Worm (Caenorhabditis elegans) whole organism, young adult: Measurements from ENCODE around the gene C05D11.13.

Source experiments
- C17E4.6 ChIP-seq: fragments of 200-800 bp; sonication (Bioruptor generic); IDR thresholded peaks from 2 replicates; pipeline ENCODE4 v1.3.6; 2022; ENCODE audit warnings: missing genetic modification reagents, missing genetic modification characterization, missing compliant biosample characterization
- F49E8.2 ChIP-seq: sonication (generic microtip); optimal IDR thresholded peaks from 3 replicates; lab custom pipeline; 2017; ENCODE audit warnings: missing genetic modification characterization, mild to moderate bottlenecking, missing compliant biosample characterization, antibody characterized with exemption, moderate library complexity; ENCODE audit not compliant: insufficient read depth
- F52B5.7 ChIP-seq: sonication (generic microtip); optimal IDR thresholded peaks from 2 replicates; lab custom pipeline; 2016; ENCODE audit warnings: mild to moderate bottlenecking, missing genetic modification characterization, missing compliant biosample characterization
- F55B11.4 ChIP-seq: sonication (generic microtip); optimal IDR thresholded peaks from 2 replicates; lab custom pipeline; 2016; ENCODE audit warnings: missing compliant biosample characterization, missing genetic modification characterization, borderline replicate concordance; ENCODE audit not compliant: insufficient read depth
- K11D2.4 ChIP-seq: fragments of 200-800 bp; sonication (Bioruptor generic); IDR thresholded peaks from 2 replicates; pipeline ENCODE4 v1.3.6; 2022; ENCODE audit warnings: missing genetic modification reagents, missing genetic modification characterization, missing compliant biosample characterization
- Y56A3A.18 ChIP-seq: fragments of 200-800 bp; sonication (Bioruptor generic); IDR thresholded peaks from 2 replicates; pipeline ENCODE4 v1.3.6; 2022; ENCODE audit warnings: missing genetic modification reagents, missing genetic modification characterization, missing compliant biosample characterization
- Y67H2A.10 ChIP-seq: fragments of 200-800 bp; sonication (Bioruptor generic); conservative IDR thresholded peaks from 2 replicates; pipeline ENCODE4 v1.3.6; 2022; ENCODE audit warnings: missing genetic modification reagents, missing genetic modification characterization, missing compliant biosample characterization
- ama-1 ChIP-seq, 3 experiments: fragments of 150-350 bp in 1 of 3; sonication (generic microtip) in 2 of 3; optimal IDR thresholded peaks; 2 replicates each; lab custom pipeline; 2014 to 2018; ENCODE audit warnings: missing biosample characterization in 2 of 3, missing genetic modification characterization in 2 of 3, missing genetic modification reagents in 2 of 3
- attf-3 ChIP-seq: fragments of 200-800 bp; sonication (Bioruptor generic); conservative IDR thresholded peaks from 2 replicates; pipeline ENCODE4 v1.3.6; 2022; ENCODE audit warnings: missing genetic modification reagents, missing genetic modification characterization, missing compliant biosample characterization
- attf-6 ChIP-seq: fragments of 200-800 bp; sonication (Bioruptor generic); IDR thresholded peaks from 2 replicates; pipeline ENCODE4 v1.3.6; 2022; ENCODE audit warnings: missing genetic modification reagents, missing genetic modification characterization, missing compliant biosample characterization
- bed-2 ChIP-seq: fragments of 200-800 bp; sonication (Bioruptor generic); IDR thresholded peaks from 2 replicates; pipeline ENCODE4 v1.3.6; 2022; ENCODE audit warnings: missing genetic modification reagents, missing genetic modification characterization, missing compliant biosample characterization
- ceh-40 ChIP-seq: fragments of 200-800 bp; sonication (Bioruptor generic); IDR thresholded peaks from 2 replicates; pipeline ENCODE4 v1.3.6; 2022; ENCODE audit warnings: missing genetic modification characterization, missing compliant biosample characterization
- ceh-91 ChIP-seq: fragments of 200-800 bp; sonication (Bioruptor generic); IDR thresholded peaks from 2 replicates; pipeline ENCODE4 v1.3.6; 2022; ENCODE audit warnings: missing genetic modification reagents, missing genetic modification characterization, missing compliant biosample characterization
- die-1 ChIP-seq: sonication (generic microtip); optimal IDR thresholded peaks from 2 replicates; lab custom pipeline; 2016; ENCODE audit warnings: missing genotype, mild to moderate bottlenecking, missing genetic modification characterization, missing compliant biosample characterization
- dpl-1 ChIP-seq: fragments of 150-350 bp; optimal IDR thresholded peaks from 2 replicates; lab custom pipeline; 2014; ENCODE audit warnings: missing biosample characterization, missing genetic modification reagents, missing genetic modification characterization
- ets-4 ChIP-seq: fragments of 200-800 bp; sonication (Bioruptor generic); optimal IDR thresholded peaks from 2 replicates; lab custom pipeline; 2018; ENCODE audit warnings: mild to moderate bottlenecking, missing genetic modification characterization, missing compliant biosample characterization
- hlh-12 ChIP-seq: sonication (generic microtip); optimal IDR thresholded peaks from 2 replicates; lab custom pipeline; 2016; ENCODE audit warnings: missing genetic modification characterization, missing compliant biosample characterization
- hlh-26 ChIP-seq: fragments of 200-800 bp; sonication (Bioruptor generic); conservative IDR thresholded peaks from 2 replicates; pipeline ENCODE4 v1.3.6; 2022; ENCODE audit warnings: missing genetic modification reagents, missing genetic modification characterization, missing compliant biosample characterization
- hmg-1.2 ChIP-seq: fragments of 200-800 bp; sonication (Bioruptor generic); IDR thresholded peaks from 2 replicates; pipeline ENCODE4 v1.3.6; 2022; ENCODE audit warnings: missing genetic modification reagents, missing genetic modification characterization, missing compliant biosample characterization
- lag-1 ChIP-seq: fragments of 200-800 bp; sonication (Bioruptor generic); IDR thresholded peaks from 2 replicates; pipeline ENCODE4 v1.3.6; 2022; ENCODE audit warnings: missing genetic modification reagents, missing genetic modification characterization, missing compliant biosample characterization
- lin-35 ChIP-seq, 3 experiments: fragments of 150-350 bp in 2 of 3; sonication (generic microtip) in 1 of 3; optimal IDR thresholded peaks; 2 replicates each; lab custom pipeline; 2014 to 2018; ENCODE audit warnings: missing biosample characterization in 3 of 3, missing genetic modification characterization in 3 of 3, missing genetic modification reagents in 3 of 3
- lir-1 ChIP-seq: fragments of 200-800 bp; sonication (Bioruptor generic); conservative IDR thresholded peaks from 2 replicates; pipeline ENCODE4 v1.3.6; 2022; ENCODE audit warnings: missing genetic modification reagents, missing genetic modification characterization, missing compliant biosample characterization
- lsy-27 ChIP-seq: sonication (generic microtip); optimal IDR thresholded peaks from 2 replicates; lab custom pipeline; 2017; ENCODE audit warnings: missing genetic modification characterization, mild to moderate bottlenecking, missing compliant biosample characterization, antibody characterized with exemption, missing genotype, borderline replicate concordance; ENCODE audit not compliant: insufficient read depth
- madf-6 ChIP-seq: fragments of 200-800 bp; sonication (Bioruptor generic); IDR thresholded peaks from 2 replicates; pipeline ENCODE4 v1.3.6; 2022; ENCODE audit warnings: missing genetic modification reagents, missing genetic modification characterization, missing compliant biosample characterization
- mxl-1 ChIP-seq: sonication (generic microtip); optimal IDR thresholded peaks from 2 replicates; lab custom pipeline; 2016; ENCODE audit warnings: missing genetic modification characterization, missing compliant biosample characterization
- nfya-1 ChIP-seq: sonication (generic microtip); optimal IDR thresholded peaks from 2 replicates; lab custom pipeline; 2017; ENCODE audit warnings: antibody characterized with exemption, missing compliant biosample characterization, missing genetic modification characterization, borderline replicate concordance; ENCODE audit not compliant: insufficient read depth
- nfya-2 ChIP-seq: fragments of 200-800 bp; sonication (Bioruptor generic); IDR thresholded peaks from 2 replicates; pipeline ENCODE4 v1.3.6; 2022; ENCODE audit warnings: missing genetic modification reagents, missing genetic modification characterization, missing compliant biosample characterization
- nhr-179 ChIP-seq: sonication (generic microtip); optimal IDR thresholded peaks from 2 replicates; lab custom pipeline; 2016; ENCODE audit warnings: mild to moderate bottlenecking, missing genetic modification characterization, missing compliant biosample characterization
- nhr-27 ChIP-seq: fragments of 200-800 bp; sonication (Bioruptor generic); optimal IDR thresholded peaks from 2 replicates; lab custom pipeline; 2018; ENCODE audit warnings: mild to moderate bottlenecking, missing genetic modification characterization, moderate library complexity, missing compliant biosample characterization
- nhr-80 ChIP-seq: sonication (generic microtip); optimal IDR thresholded peaks from 2 replicates; lab custom pipeline; 2016; ENCODE audit warnings: missing genetic modification characterization, missing compliant biosample characterization
- rec-8 ChIP-seq, 2 experiments: sonication (generic microtip); optimal IDR thresholded peaks; 2 replicates each; lab custom pipeline; 2016; ENCODE audit warnings: mild to moderate bottlenecking in 2 of 2, missing genetic modification characterization in 2 of 2, missing genetic modification reagents in 2 of 2, missing genotype in 2 of 2, missing biosample characterization in 1 of 2, missing compliant biosample characterization in 1 of 2, moderate library complexity in 1 of 2
- snpc-4 ChIP-seq, 5 experiments: fragments of 150-350 bp in 1 of 5; sonication (generic microtip) in 4 of 5; optimal IDR thresholded peaks; 2 replicates each; lab custom pipeline; 2014 to 2018; ENCODE audit warnings: missing genetic modification characterization in 5 of 5, missing biosample characterization in 3 of 5, antibody characterized with exemption in 2 of 5, mild to moderate bottlenecking in 2 of 5, missing compliant biosample characterization in 2 of 5, missing genotype in 2 of 5, moderate library complexity in 2 of 5, missing genetic modification reagents in 1 of 5
- sptf-2 ChIP-seq: fragments of 200-800 bp; sonication (Bioruptor generic); optimal IDR thresholded peaks from 2 replicates; lab custom pipeline; 2018; ENCODE audit warnings: mild to moderate bottlenecking, missing genetic modification characterization, missing compliant biosample characterization
- tbp1 ChIP-seq: fragments of 200-800 bp; sonication (Bioruptor generic); optimal IDR thresholded peaks from 2 replicates; lab custom pipeline; 2018; ENCODE audit warnings: mild to moderate bottlenecking, missing genetic modification characterization, missing compliant biosample characterization
- ztf-25 ChIP-seq: fragments of 200-800 bp; sonication (Bioruptor generic); IDR thresholded peaks from 2 replicates; pipeline ENCODE4 v1.3.6; 2022; ENCODE audit warnings: missing genetic modification reagents, missing genetic modification characterization, missing compliant biosample characterization

Gene C05D11.13

ce11 chrIII:6462610-6463009, 18.2 kb upstream of the C05D11.13 start, which contains the start of gene T26A5.8 (continued):
- peak; percentile 51 for TF ChIP-seq die-1
- no peak for TF ChIP-seq Y67H2A.10 (GFP tag; lab: Robert Waterston, UW)
- no peak for TF ChIP-seq F55B11.4
- no peak for TF ChIP-seq nfya-2 (GFP tag; lab: Robert Waterston, UW)
- no peak for TF ChIP-seq K11D2.4 (GFP tag; lab: Robert Waterston, UW)
- TF ChIP-seq nhr-27 (tag; lab: Kevin White, UChicago): no peak
- no peak for TF ChIP-seq snpc-4 (GFP tag; optimal IDR thresholded peaks at IDR 0.05; lab: Kevin White, UChicago)
- peak in 2 of 4 experiments; percentile 10 to 19 for TF ChIP-seq snpc-4 (tag; optimal IDR thresholded peaks at IDR 0.05; lab: Kevin White, UChicago)
- peak; percentile 65 for TF ChIP-seq madf-6 (GFP tag; lab: Robert Waterston, UW)
- peak; percentile 23 for TF ChIP-seq tbp1 (GFP tag; lab: Kevin White, UChicago)
- no peak for TF ChIP-seq attf-3 (GFP tag; lab: Robert Waterston, UW)
- TF ChIP-seq F49E8.2 (tag; lab: Kevin White, UChicago): peak; percentile 51
- peak; percentile 31; the same call in 1 of the 2 replicates for TF ChIP-seq attf-6 (GFP tag; lab: Robert Waterston, UW)
- no peak for TF ChIP-seq lir-1 (GFP tag; lab: Robert Waterston, UW)
- no peak for TF ChIP-seq bed-2

ce11 chrIII:6459820-6460219, 15.4 kb upstream of the C05D11.13 start, which contains the start of gene algn-1:
Gene algn-1 (plus strand): TSS chrIII:6460120.
- TF ChIP-seq nfya-1 (no peak), ceh-91 (GFP tag; lab: Robert Waterston, UW) (no peak), hlh-12 (tag; lab: Kevin White, UChicago) (no peak), lsy-27 (tag; lab: Kevin White, UChicago) (no peak), hlh-26 (GFP tag; lab: Robert Waterston, UW) (no peak), lag-1 (GFP tag; lab: Robert Waterston, UW) (no peak)

ce11 chrIII:6454183-6454582, 9.8 kb upstream of the C05D11.13 start, which contains the start of gene jhdm-1:
Gene jhdm-1 (plus strand): TSS chrIII:6454483.
- TF ChIP-seq mxl-1 (no peak), dpl-1 (no peak), F52B5.7 (tag; lab: Kevin White, UChicago) (no peak), hmg-1.2 (GFP tag; lab: Robert Waterston, UW) (no peak), madf-6 (GFP tag; lab: Robert Waterston, UW) (no peak), ets-4 (GFP tag; lab: Kevin White, UChicago) (no peak), C17E4.6 (no peak), sptf-2 (GFP tag; lab: Kevin White, UChicago) (no peak), nhr-179 (tag; lab: Kevin White, UChicago) (no peak), ceh-40 (GFP tag; lab: Robert Waterston, UW) (no peak), ztf-25 (no peak), lin-35 (GFP tag; optimal IDR thresholded peaks at IDR 0.05; lab: Kevin White, UChicago) (no peak), Y56A3A.18 (no peak), rec-8 (tag; optimal IDR thresholded peaks at IDR 0.05; lab: Kevin White, UChicago) (no peak), nhr-80 (tag; lab: Kevin White, UChicago) (no peak), ama-1 (optimal IDR thresholded peaks at IDR 0.05; lab: Kevin White, UChicago) (no peak), ama-1 (GFP tag; optimal IDR thresholded peaks at IDR 0.05; lab: Kevin White, UChicago) (no peak)
